Fruit fly (Drosophila melanogaster) whole organism, embryonic: ENCODE measurements around the gene CG33647.
A peak's percentile ranks its signal among the peaks of the same experiment; 100 is the strongest.

Source experiments
- Asciz ChIP-seq: fragments of 200-800 bp; sonication (Bioruptor generic); optimal IDR thresholded peaks from 2 replicates; lab custom pipeline; 2017; ENCODE audit warnings: missing biosample characterization, mild to moderate bottlenecking, missing genetic modification characterization, missing genetic modification reagents
- B-H1 ChIP-seq: fragments of 200-800 bp; sonication (Bioruptor generic); IDR thresholded peaks from 3 replicates; pipeline ENCODE4 v1.3.6; 2022; ENCODE audit warnings: missing biosample characterization, missing genetic modification characterization
- BtbVII ChIP-seq: fragments of 200-800 bp; sonication (Bioruptor generic); optimal IDR thresholded peaks from 3 replicates; lab custom pipeline; 2017; ENCODE audit warnings: missing biosample characterization, mild to moderate bottlenecking, missing genetic modification characterization
- CG10431 ChIP-seq: fragments of 200-800 bp; sonication (Bioruptor generic); optimal IDR thresholded peaks from 3 replicates; lab custom pipeline; 2018; ENCODE audit warnings: missing biosample characterization, mild to moderate bottlenecking, missing genetic modification characterization
- CG10543 ChIP-seq: fragments of 200-800 bp; sonication (Bioruptor generic); optimal IDR thresholded peaks from 3 replicates; lab custom pipeline; 2017; ENCODE audit warnings: missing biosample characterization, mild to moderate bottlenecking, missing genetic modification characterization, moderate library complexity
- CG10979 ChIP-seq: fragments of 200-800 bp; sonication (Bioruptor generic); optimal IDR thresholded peaks from 2 replicates; lab custom pipeline; 2018; ENCODE audit warnings: missing biosample characterization, mild to moderate bottlenecking, missing genetic modification characterization, moderate library complexity
- CG13123 ChIP-seq: fragments of 200-800 bp; sonication (Bioruptor generic); optimal IDR thresholded peaks from 2 replicates; lab custom pipeline; 2016; ENCODE audit warnings: missing biosample characterization, missing genetic modification characterization
- CG15479 ChIP-seq: fragments of 200-800 bp; sonication (Bioruptor generic); optimal IDR thresholded peaks from 3 replicates; lab custom pipeline; 2019; ENCODE audit warnings: missing biosample characterization, mild to moderate bottlenecking, missing genetic modification characterization, moderate library complexity
- CG1602 ChIP-seq: fragments of 200-800 bp; sonication (Bioruptor generic); optimal IDR thresholded peaks from 3 replicates; lab custom pipeline; 2016; ENCODE audit warnings: missing biosample characterization, missing genetic modification characterization
- CG1603 ChIP-seq: fragments of 200-800 bp; sonication (Bioruptor generic); optimal IDR thresholded peaks from 2 replicates; lab custom pipeline; 2019; ENCODE audit warnings: missing biosample characterization, mild to moderate bottlenecking, missing genetic modification characterization, moderate library complexity
- CG17361 ChIP-seq: fragments of 200-800 bp; sonication (Bioruptor generic); IDR thresholded peaks from 3 replicates; pipeline ENCODE4 v1.3.6; 2022; ENCODE audit warnings: missing biosample characterization, missing genetic modification characterization
- CG17829 ChIP-seq: fragments of 200-800 bp; optimal IDR thresholded peaks from 2 replicates; lab custom pipeline; 2019; ENCODE audit warnings: missing biosample characterization, mild to moderate bottlenecking, missing genetic modification characterization, moderate library complexity
- CG18011 ChIP-seq: fragments of 200-800 bp; sonication (Bioruptor generic); optimal IDR thresholded peaks from 2 replicates; lab custom pipeline; 2017; ENCODE audit warnings: missing biosample characterization, missing genetic modification characterization, mild to moderate bottlenecking, moderate library complexity, missing genotype
- CG2202 ChIP-seq: fragments of 200-800 bp; sonication (Bioruptor generic); optimal IDR thresholded peaks from 2 replicates; lab custom pipeline; 2018; ENCODE audit warnings: missing biosample characterization, mild to moderate bottlenecking, missing genetic modification characterization
- CG3847 ChIP-seq: fragments of 200-800 bp; sonication (Bioruptor generic); IDR thresholded peaks from 2 replicates; pipeline ENCODE4 v1.3.6; 2022; ENCODE audit warnings: missing biosample characterization, missing genetic modification characterization
- CG43689 ChIP-seq: fragments of 200-800 bp; sonication (Bioruptor generic); IDR thresholded peaks from 2 replicates; pipeline ENCODE4 v1.3.6; 2022; ENCODE audit warnings: missing biosample characterization, missing genetic modification characterization
- CG6254 ChIP-seq: fragments of 200-800 bp; sonication (Bioruptor generic); optimal IDR thresholded peaks from 3 replicates; lab custom pipeline; 2017; ENCODE audit warnings: mild to moderate bottlenecking, missing biosample characterization, missing genetic modification reagents, missing genetic modification characterization
- CG8281 ChIP-seq: fragments of 200-800 bp; sonication (Bioruptor generic); optimal IDR thresholded peaks from 2 replicates; lab custom pipeline; 2018; ENCODE audit warnings: missing biosample characterization, mild to moderate bottlenecking, missing genetic modification characterization, moderate library complexity
- CG8290 ChIP-seq, 3 experiments: fragments of 200-800 bp; sonication (Bioruptor generic); optimal IDR thresholded peaks; 2 replicates each; lab custom pipeline; 2016 to 2019; ENCODE audit warnings: missing biosample characterization in 3 of 3, missing genetic modification characterization in 3 of 3, mild to moderate bottlenecking in 2 of 3, moderate library complexity in 1 of 3
- CG8359 ChIP-seq: fragments of 200-800 bp; sonication (Bioruptor generic); optimal IDR thresholded peaks from 2 replicates; lab custom pipeline; 2017; ENCODE audit warnings: missing biosample characterization, mild to moderate bottlenecking, missing genetic modification characterization, borderline replicate concordance
- CG9932 ChIP-seq: fragments of 200-800 bp; sonication (Bioruptor generic); IDR thresholded peaks from 2 replicates; pipeline ENCODE4 v1.3.6; 2022; ENCODE audit warnings: missing biosample characterization, missing genetic modification characterization
- CrebB ChIP-seq: fragments of 200-800 bp; sonication (Bioruptor generic); optimal IDR thresholded peaks from 3 replicates; lab custom pipeline; 2018; ENCODE audit warnings: missing biosample characterization, mild to moderate bottlenecking, missing genetic modification characterization
- Dad ChIP-seq: fragments of 200-800 bp; sonication (Bioruptor generic); optimal IDR thresholded peaks from 3 replicates; lab custom pipeline; 2016; ENCODE audit warnings: missing biosample characterization, missing genetic modification characterization
- Deaf1 ChIP-seq: fragments of 200-800 bp; optimal IDR thresholded peaks from 3 replicates; lab custom pipeline; 2019; ENCODE audit warnings: missing biosample characterization, mild to moderate bottlenecking, missing genetic modification characterization, moderate library complexity
- Gug ChIP-seq: fragments of 200-800 bp; sonication (Bioruptor generic); IDR thresholded peaks from 4 replicates; pipeline ENCODE4 v1.3.6; 2022; ENCODE audit warnings: missing biosample characterization, missing genetic modification characterization
- Med ChIP-seq: fragments of 200-800 bp; sonication (Bioruptor generic); peaks from one replicate; lab custom pipeline; 2016; ENCODE audit warnings: missing biosample characterization, missing genetic modification characterization, mild to moderate bottlenecking, inconsistent platforms, moderate library complexity
- Nf-YB ChIP-seq: fragments of 200-800 bp; sonication (Bioruptor generic); optimal IDR thresholded peaks from 3 replicates; lab custom pipeline; 2019; ENCODE audit warnings: missing biosample characterization, mild to moderate bottlenecking, missing genetic modification characterization, moderate library complexity
- PHDP ChIP-seq: fragments of 200-800 bp; sonication (Bioruptor generic); optimal IDR thresholded peaks from 3 replicates; lab custom pipeline; 2018; ENCODE audit warnings: missing biosample characterization, mild to moderate bottlenecking, missing genetic modification characterization, moderate library complexity
- Sox102F ChIP-seq: fragments of 200-800 bp; sonication (Bioruptor generic); optimal IDR thresholded peaks from 2 replicates; lab custom pipeline; 2018; ENCODE audit warnings: missing biosample characterization, mild to moderate bottlenecking, missing genetic modification characterization, moderate library complexity
- Stat92E ChIP-seq, 3 experiments: fragments of >200 bp in 2 of 3; fragments of 200-800 bp in 1 of 3; sonication (Bioruptor generic) in 1 of 3; optimal IDR thresholded peaks; 2 replicates each; lab custom pipeline; 2017 to 2019; ENCODE audit warnings: missing biosample characterization in 3 of 3, missing genetic modification characterization in 3 of 3, mild to moderate bottlenecking in 1 of 3, moderate library complexity in 1 of 3
- az2 ChIP-seq: fragments of 200-800 bp; sonication (Bioruptor generic); optimal IDR thresholded peaks from 3 replicates; lab custom pipeline; 2016; ENCODE audit warnings: missing biosample characterization, missing genetic modification characterization
- bsh ChIP-seq, 2 experiments: fragments of 200-800 bp; sonication (Bioruptor generic); optimal IDR thresholded peaks; 2 replicates each; lab custom pipeline; 2017 to 2018; ENCODE audit warnings: mild to moderate bottlenecking in 2 of 2, missing biosample characterization in 2 of 2, missing genetic modification characterization in 2 of 2, moderate library complexity in 1 of 2
- btn ChIP-seq: fragments of 200-800 bp; sonication (Bioruptor generic); optimal IDR thresholded peaks from 2 replicates; lab custom pipeline; 2016; ENCODE audit warnings: missing biosample characterization, missing genetic modification characterization
- cato ChIP-seq: fragments of 200-800 bp; sonication (Bioruptor generic); optimal IDR thresholded peaks from 2 replicates; lab custom pipeline; 2016; ENCODE audit warnings: missing biosample characterization, missing genetic modification characterization, borderline replicate concordance
- fd102C ChIP-seq: fragments of 200-800 bp; sonication (Bioruptor generic); optimal IDR thresholded peaks from 2 replicates; lab custom pipeline; 2018; ENCODE audit warnings: missing biosample characterization, mild to moderate bottlenecking, missing genetic modification characterization, moderate library complexity
- hkb ChIP-seq, 2 experiments: fragments of 200-800 bp in 1 of 2; fragments of >200 bp in 1 of 2; sonication (Bioruptor generic) in 1 of 2; IDR thresholded peaks in 1 of 2; optimal IDR thresholded peaks in 1 of 2; 2 replicates each; pipeline versions ENCODE4 v1.3.6 to Lab custom; 2017 to 2022; ENCODE audit warnings: missing biosample characterization in 1 of 2, missing genetic modification characterization in 1 of 2
- kni ChIP-seq: fragments of 200-800 bp; sonication (Bioruptor generic); optimal IDR thresholded peaks from 3 replicates; lab custom pipeline; 2017; ENCODE audit warnings: mild to moderate bottlenecking, missing biosample characterization, missing genetic modification reagents, missing genetic modification characterization
- lilli ChIP-seq: fragments of 200-800 bp; sonication (Bioruptor generic); optimal IDR thresholded peaks from 3 replicates; lab custom pipeline; 2016; ENCODE audit warnings: missing biosample characterization, missing genetic modification characterization
- nom ChIP-seq: fragments of 200-800 bp; sonication (Bioruptor generic); optimal IDR thresholded peaks from 2 replicates; lab custom pipeline; 2017; ENCODE audit warnings: missing biosample characterization, missing genetic modification characterization, mild to moderate bottlenecking, moderate library complexity, missing genetic modification reagents
- phol ChIP-seq: fragments of 200-800 bp; sonication (Bioruptor generic); optimal IDR thresholded peaks from 3 replicates; lab custom pipeline; 2018; ENCODE audit warnings: missing biosample characterization, mild to moderate bottlenecking, missing genetic modification characterization, moderate library complexity
- pnt ChIP-seq: fragments of 200-800 bp; sonication (Bioruptor generic); optimal IDR thresholded peaks from 3 replicates; lab custom pipeline; 2016; ENCODE audit warnings: missing biosample characterization, missing genetic modification characterization
- salm ChIP-seq: fragments of 200-800 bp; sonication (Bioruptor generic); optimal IDR thresholded peaks from 2 replicates; lab custom pipeline; 2018; ENCODE audit warnings: missing biosample characterization, mild to moderate bottlenecking, missing genetic modification characterization
- slp2 ChIP-seq: fragments of 200-800 bp; sonication (Bioruptor generic); optimal IDR thresholded peaks from 2 replicates; lab custom pipeline; 2016; ENCODE audit warnings: missing biosample characterization, missing genetic modification characterization
- trem ChIP-seq: fragments of 200-800 bp; optimal IDR thresholded peaks from 3 replicates; lab custom pipeline; 2019; ENCODE audit warnings: missing biosample characterization, mild to moderate bottlenecking, missing genetic modification characterization, moderate library complexity
- zfh1 ChIP-seq: fragments of 200-800 bp; sonication (Bioruptor generic); IDR thresholded peaks from 3 replicates; pipeline ENCODE4 v1.3.6; 2022; ENCODE audit warnings: missing biosample characterization, missing genetic modification characterization

Gene CG33647

DNA sequence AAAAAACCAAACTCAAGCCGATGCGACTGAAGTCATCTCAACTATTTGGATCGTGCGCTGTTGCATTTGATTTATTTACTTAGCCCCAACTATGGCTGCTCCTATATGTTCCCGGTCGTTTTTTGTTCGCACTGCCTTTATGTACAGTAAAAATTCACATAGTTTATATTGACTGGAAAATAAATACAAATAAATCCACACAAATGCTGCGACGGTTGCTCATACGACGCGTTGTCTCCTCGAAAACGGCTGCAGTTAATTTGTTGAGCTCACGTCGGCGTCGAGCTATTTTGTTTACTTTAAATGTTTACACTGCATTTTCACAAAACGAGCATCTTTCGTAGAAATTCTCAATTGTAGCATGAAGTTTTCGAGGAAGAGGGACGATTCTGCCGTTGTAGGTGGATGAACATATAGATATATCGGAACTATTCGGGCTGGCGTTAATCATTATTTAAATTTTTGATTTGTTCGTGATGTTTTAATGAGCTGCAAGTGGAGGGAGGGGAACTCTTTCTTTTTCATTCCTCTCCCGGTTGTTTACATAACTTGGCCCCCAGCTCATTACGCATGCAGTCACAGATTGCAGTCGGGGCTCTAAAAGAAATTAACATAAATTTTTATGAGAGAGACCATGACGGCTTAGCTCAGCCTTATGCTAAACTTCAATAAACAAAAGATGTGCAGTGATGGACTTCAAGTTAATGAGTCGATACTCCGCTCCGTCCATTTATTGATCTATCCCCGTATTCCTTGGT lies 44.1 kb upstream of the CG33647 start (continued):
- no peak for TF ChIP-seq CG43689 (GFP tag; lab: Robert Waterston, UW)
- TF ChIP-seq Dad (GFP tag; lab: Kevin White, UChicago), result no peak
- TF ChIP-seq fd102C, result peak; percentile 7
- TF ChIP-seq CG10979 (tag; lab: Kevin White, UChicago), result peak; percentile 24
- no peak for TF ChIP-seq CG1603
- TF ChIP-seq salm (tag; lab: Kevin White, UChicago), result peak; percentile 7
- TF ChIP-seq Nf-YB, result peak; percentile 3
- TF ChIP-seq CG2202 (tag; lab: Kevin White, UChicago), result peak; percentile 48
- peak; percentile 27 for TF ChIP-seq Sox102F (GFP tag; lab: Kevin White, UChicago)
- peak; percentile 5 for TF ChIP-seq CG8359
- no peak for TF ChIP-seq CG9932
- peak; percentile 76 for TF ChIP-seq kni (GFP tag; lab: Kevin White, UChicago)
- TF ChIP-seq Asciz (GFP tag; lab: Kevin White, UChicago), result peak; percentile 51
- TF ChIP-seq BtbVII (GFP tag; lab: Kevin White, UChicago), result peak; percentile 18
- no peak for TF ChIP-seq CG15479 (GFP tag; lab: Kevin White, UChicago)
- TF ChIP-seq PHDP (tag; lab: Kevin White, UChicago), result peak; percentile 23
- peak; percentile 24; the same call in 1 of the 3 replicates for TF ChIP-seq CG17361 (GFP tag; lab: Robert Waterston, UW)
- no peak for TF ChIP-seq phol (tag; lab: Kevin White, UChicago)
- TF ChIP-seq CG10431 (GFP tag; lab: Kevin White, UChicago), result peak; percentile 38
- no peak for TF ChIP-seq slp2 (GFP tag; lab: Kevin White, UChicago)
- no peak for TF ChIP-seq btn

dm6 chr3L:19193154-19193553 lies 43.0 kb upstream of the CG33647 start:
- TF ChIP-seq CG8281 (no peak), B-H1 (GFP tag; lab: Robert Waterston, UW) (no peak), Stat92E (GFP tag; optimal IDR thresholded peaks at IDR 0.05; lab: Kevin White, UChicago) (no peak), CG6254 (no peak), trem (tag; lab: Kevin White, UChicago) (peak; percentile 84), CrebB (no peak), CG8290 (GFP tag; optimal IDR thresholded peaks at IDR 0.05; lab: Kevin White, UChicago) (peak; percentile 46), CG8290 (tag; optimal IDR thresholded peaks at IDR 0.05; lab: Kevin White, UChicago) (peak in 1 of 2 experiments; percentile 20), cato (no peak), lilli (GFP tag; lab: Kevin White, UChicago) (no peak), CG10543 (GFP tag; lab: Kevin White, UChicago) (no peak), Med (peak; percentile 6), CG17829 (peak; percentile 96), CG3847 (GFP tag; lab: Robert Waterston, UW) (no peak), CG13123 (GFP tag; lab: Kevin White, UChicago) (no peak)

DNA sequence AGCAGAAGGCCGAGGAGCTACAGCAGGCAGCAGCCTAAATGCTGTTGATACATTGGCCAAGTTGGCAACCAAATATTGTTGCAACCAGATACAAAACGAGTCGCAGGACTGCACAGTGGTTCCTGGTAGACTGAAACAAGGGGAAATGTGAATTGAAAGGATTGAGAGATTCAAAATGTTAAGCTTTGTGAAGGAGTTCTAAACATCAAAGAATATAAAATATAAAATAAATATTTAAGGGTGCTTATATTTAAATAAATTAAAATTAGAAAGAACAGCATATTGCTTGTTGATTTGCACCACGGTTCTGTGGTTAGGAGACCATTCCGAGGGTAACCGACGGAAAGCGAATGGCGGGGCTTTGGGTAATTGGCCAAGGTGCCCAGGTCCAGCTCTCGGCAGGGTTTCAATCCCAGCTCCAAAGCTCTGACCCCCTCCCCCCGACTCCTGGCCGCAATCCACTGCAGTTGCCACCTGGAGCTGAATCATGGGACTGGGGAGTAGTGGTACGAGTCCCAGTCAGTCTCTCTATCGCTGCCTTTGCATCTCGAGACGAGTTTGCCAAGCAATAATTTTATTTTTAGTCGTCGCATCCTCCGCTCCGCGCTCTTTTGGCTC lies 42.0 kb upstream of the CG33647 start:
- TF ChIP-seq zfh1, result 0 out of 3 replicates have a peak, but pooled peaks have one; percentile 50
- TF ChIP-seq nom (GFP tag; lab: Kevin White, UChicago), result peak; percentile 70
- no peak for TF ChIP-seq CG18011 (GFP tag; lab: Kevin White, UChicago)
- TF ChIP-seq phol (tag; lab: Kevin White, UChicago), result peak; percentile 15
- TF ChIP-seq CG17829, result peak; percentile 42
- peak; percentile 6 for TF ChIP-seq CG1602
- peak; percentile 45 to 94 for TF ChIP-seq bsh (GFP tag; optimal IDR thresholded peaks at IDR 0.05; lab: Kevin White, UChicago)
- 0 out of 4 replicates have a peak, but pooled peaks have one; percentile 3 for TF ChIP-seq Gug (GFP tag; lab: Robert Waterston, UW)
- TF ChIP-seq hkb (optimal IDR thresholded peaks at IDR 0.05; lab: Kevin White, UChicago), result no peak
- TF ChIP-seq hkb (GFP tag; IDR thresholded peaks at IDR 0.05; lab: Robert Waterston, UW), result peak; percentile 32; the same call in 1 of the 2 replicates
- peak; percentile 17 for TF ChIP-seq az2
- no peak for TF ChIP-seq Deaf1
- no peak for TF ChIP-seq pnt (GFP tag; lab: Kevin White, UChicago)
- TF ChIP-seq Med, result peak; percentile 64
